Worm (Caenorhabditis elegans) whole organism, L3 larva: ENCODE measurements around the gene gst-9.
"Not testable (repeated sequence)": the region's sequence is repeated elsewhere in the genome, so short reads cannot be mapped to it uniquely, and the experiment has no call there.

Experiments used
- R02D3.7 ChIP-seq: fragments of 150-350 bp; optimal IDR thresholded peaks from 2 replicates; lab custom pipeline; 2014; ENCODE audit warnings: missing biosample characterization, missing genetic modification characterization
- ZK546.5 ChIP-seq: sonication (generic microtip); optimal IDR thresholded peaks from 2 replicates; lab custom pipeline; 2017; ENCODE audit warnings: missing biosample characterization, missing genetic modification characterization
- aly-2 ChIP-seq: fragments of 150-350 bp; optimal IDR thresholded peaks from 2 replicates; lab custom pipeline; 2014; ENCODE audit warnings: missing biosample characterization, missing genetic modification characterization
- ama-1 ChIP-seq: fragments of 150-350 bp; optimal IDR thresholded peaks from 2 replicates; lab custom pipeline; 2018
- ceh-16 ChIP-seq: sonication (generic microtip); optimal IDR thresholded peaks from 2 replicates; lab custom pipeline; 2017; ENCODE audit warnings: missing biosample characterization, missing genetic modification characterization
- ceh-82 ChIP-seq: fragments of 150-350 bp; optimal IDR thresholded peaks from 2 replicates; lab custom pipeline; 2014; ENCODE audit warnings: missing biosample characterization, missing genetic modification characterization
- ceh-9 ChIP-seq: sonication (generic microtip); optimal IDR thresholded peaks from 2 replicates; lab custom pipeline; 2018; ENCODE audit warnings: missing biosample characterization, missing genetic modification characterization
- egl-27 ChIP-seq: sonication (generic microtip); optimal IDR thresholded peaks from 4 replicates; lab custom pipeline; 2017; ENCODE audit warnings: missing biosample characterization, missing genetic modification reagents, missing genetic modification characterization
- egl-5 ChIP-seq: fragments of 150-350 bp; optimal IDR thresholded peaks from 2 replicates; lab custom pipeline; 2017; ENCODE audit warnings: missing biosample characterization, missing genetic modification reagents, missing genetic modification characterization, inconsistent platforms
- elt-1 ChIP-seq: fragments of 150-350 bp; optimal IDR thresholded peaks from 2 replicates; lab custom pipeline; 2014; ENCODE audit warnings: missing biosample characterization, missing genetic modification characterization
- elt-2 ChIP-seq: sonication (generic microtip); optimal IDR thresholded peaks from 2 replicates; lab custom pipeline; 2016; ENCODE audit warnings: missing genetic modification reagents, mild to moderate bottlenecking, missing genetic modification characterization, missing compliant biosample characterization
- eor-1 ChIP-seq, 2 experiments: fragments of 150-350 bp; optimal IDR thresholded peaks; 2 replicates each; lab custom pipeline; 2014 to 2018; ENCODE audit warnings: missing biosample characterization in 2 of 2, missing genetic modification characterization in 2 of 2
- fkh-10 ChIP-seq: sonication (generic microtip); optimal IDR thresholded peaks from 2 replicates; lab custom pipeline; 2017; ENCODE audit warnings: missing biosample characterization, missing genetic modification reagents, missing genetic modification characterization
- fos-1 ChIP-seq: fragments of 150-350 bp; optimal IDR thresholded peaks from 2 replicates; lab custom pipeline; 2014; ENCODE audit warnings: missing biosample characterization, missing genetic modification characterization
- jun-1 ChIP-seq: fragments of 150-350 bp; optimal IDR thresholded peaks from 2 replicates; lab custom pipeline; 2014; ENCODE audit warnings: missing biosample characterization, missing genetic modification reagents, missing genetic modification characterization
- lin-15B ChIP-seq: fragments of 150-350 bp; optimal IDR thresholded peaks from 2 replicates; lab custom pipeline; 2014; ENCODE audit warnings: missing biosample characterization, missing genetic modification characterization
- lin-39 ChIP-seq: fragments of 150-350 bp; optimal IDR thresholded peaks from 2 replicates; lab custom pipeline; 2018; ENCODE audit warnings: missing biosample characterization, missing genetic modification reagents, missing genetic modification characterization
- lsy-12 ChIP-seq: sonication (generic microtip); optimal IDR thresholded peaks from 2 replicates; lab custom pipeline; 2016; ENCODE audit warnings: mild to moderate bottlenecking, missing genetic modification characterization, missing compliant biosample characterization
- mdl-1 ChIP-seq: fragments of 150-350 bp; optimal IDR thresholded peaks from 2 replicates; lab custom pipeline; 2014; ENCODE audit warnings: missing biosample characterization, missing genetic modification characterization
- mml-1 ChIP-seq: fragments of 150-350 bp; sonication (generic microtip); optimal IDR thresholded peaks from 3 replicates; lab custom pipeline; 2014; ENCODE audit warnings: missing biosample characterization, missing genetic modification characterization
- nfya-1 ChIP-seq: sonication (generic microtip); optimal IDR thresholded peaks from 2 replicates; lab custom pipeline; 2017; ENCODE audit warnings: missing genetic modification characterization, mild to moderate bottlenecking, missing compliant biosample characterization, antibody characterized with exemption, moderate library complexity; ENCODE audit not compliant: insufficient read depth
- nhr-23 ChIP-seq: fragments of 150-350 bp; optimal IDR thresholded peaks from 2 replicates; lab custom pipeline; 2014; ENCODE audit warnings: missing biosample characterization, missing genetic modification reagents, missing genetic modification characterization
- nhr-237 ChIP-seq: fragments of 150-350 bp; optimal IDR thresholded peaks from 2 replicates; lab custom pipeline; 2014; ENCODE audit warnings: missing biosample characterization, missing genetic modification characterization
- nhr-25 ChIP-seq: sonication (generic microtip); optimal IDR thresholded peaks from 2 replicates; lab custom pipeline; 2017; ENCODE audit warnings: missing biosample characterization, missing genetic modification characterization
- nhr-43 ChIP-seq: sonication (generic microtip); optimal IDR thresholded peaks from 2 replicates; lab custom pipeline; 2016; ENCODE audit warnings: mild to moderate bottlenecking, missing genetic modification characterization, missing compliant biosample characterization; ENCODE audit not compliant: poor library complexity, severe bottlenecking
- nhr-77 ChIP-seq: fragments of 150-350 bp; optimal IDR thresholded peaks from 2 replicates; lab custom pipeline; 2014; ENCODE audit warnings: missing biosample characterization, missing genetic modification characterization
- pha-4 ChIP-seq: fragments of 150-350 bp; optimal IDR thresholded peaks from 2 replicates; lab custom pipeline; 2014; ENCODE audit warnings: missing biosample characterization, missing genetic modification reagents, missing genetic modification characterization
- pqm-1 ChIP-seq: fragments of 150-350 bp; optimal IDR thresholded peaks from 2 replicates; lab custom pipeline; 2017; ENCODE audit warnings: missing biosample characterization, missing genetic modification characterization, inconsistent platforms
- sea-2 ChIP-seq: fragments of 150-350 bp; sonication (generic microtip); optimal IDR thresholded peaks from 4 replicates; lab custom pipeline; 2014; ENCODE audit warnings: missing biosample characterization, missing genetic modification reagents, missing genetic modification characterization
- tbx-2 ChIP-seq: sonication (generic microtip); optimal IDR thresholded peaks from 2 replicates; lab custom pipeline; 2016; ENCODE audit warnings: mild to moderate bottlenecking, missing genetic modification characterization, missing compliant biosample characterization
- ztf-4 ChIP-seq: fragments of 150-350 bp; optimal IDR thresholded peaks from 2 replicates; lab custom pipeline; 2014; ENCODE audit warnings: missing biosample characterization, missing genetic modification characterization

gst-9 gene

ce11 chrII:4916462-4916861 lies 25.1 kb downstream of the gst-9 start, which contains the start of gene msp-31:
Gene msp-31 (minus strand): TSS chrII:4916562.
- not testable (repeated sequence) for TF ChIP-seq eor-1 (tag; optimal IDR thresholded peaks at IDR 0.05; lab: Kevin White, UChicago); egl-5 (tag; lab: Kevin White, UChicago); nfya-1 (tag; lab: Kevin White, UChicago)

- TF ChIP-seq mml-1, result no peak
- TF ChIP-seq nhr-25 (tag; lab: Kevin White, UChicago), result peak; percentile 32
- no peak for TF ChIP-seq fos-1 (tag; lab: Kevin White, UChicago)
Observed at ce11 chrII:4918501-4919021, 27.2 kb downstream of the gst-9 start.

- TF ChIP-seq nhr-77 (tag; lab: Kevin White, UChicago) (no peak), aly-2 (tag; lab: Kevin White, UChicago) (no peak), ceh-82 (no peak), elt-1 (tag; lab: Kevin White, UChicago) (no peak), nhr-25 (tag; lab: Kevin White, UChicago) (peak; percentile 11), tbx-2 (tag; lab: Kevin White, UChicago) (no peak), lin-15B (tag; lab: Kevin White, UChicago) (no peak), pqm-1 (peak; percentile 32), ama-1 (lab: Kevin White, UChicago) (no peak), R02D3.7 (no peak), nhr-23 (tag; lab: Kevin White, UChicago) (no peak), egl-27 (tag; lab: Kevin White, UChicago) (no peak), ztf-4 (tag; lab: Kevin White, UChicago) (no peak), nhr-43 (tag; lab: Kevin White, UChicago) (no peak), mdl-1 (tag; lab: Kevin White, UChicago) (no peak), elt-2 (tag; lab: Kevin White, UChicago) (peak; percentile 80), nfya-1 (tag; lab: Kevin White, UChicago) (no peak), pha-4 (no peak), lsy-12 (tag; lab: Kevin White, UChicago) (no peak)
- TF ChIP-seq, all 47 proteins: peak for 3
Observed at ce11 chrII:4920608-4921007, 29.2 kb downstream of the gst-9 start.

ce11 chrII:4924729-4925128 lies 33.3 kb downstream of the gst-9 start:
- TF ChIP-seq eor-1 (tag; optimal IDR thresholded peaks at IDR 0.05; lab: Kevin White, UChicago) (no peak), jun-1 (no peak), nhr-23 (tag; lab: Kevin White, UChicago) (no peak), ZK546.5 (tag; lab: Kevin White, UChicago) (no peak), pqm-1 (no peak), mdl-1 (tag; lab: Kevin White, UChicago) (no peak), pha-4 (no peak), lsy-12 (tag; lab: Kevin White, UChicago) (no peak), ceh-9 (no peak), fkh-10 (GFP tag; lab: Kevin White, UChicago) (no peak), nfya-1 (tag; lab: Kevin White, UChicago) (no peak), ceh-16 (tag; lab: Kevin White, UChicago) (no peak)
- TF ChIP-seq, all 47 proteins: peak for 0

- TF ChIP-seq ztf-4 (tag; lab: Kevin White, UChicago), result no peak
- no peak for TF ChIP-seq nhr-237
- TF ChIP-seq pha-4, result peak; percentile 74
- no peak for TF ChIP-seq sea-2
- peak; percentile 96 for TF ChIP-seq pqm-1
- TF ChIP-seq nhr-25 (tag; lab: Kevin White, UChicago), result no peak
- TF ChIP-seq aly-2 (tag; lab: Kevin White, UChicago), result no peak
- TF ChIP-seq elt-2 (tag; lab: Kevin White, UChicago), result peak; percentile 100
- TF ChIP-seq elt-1 (tag; lab: Kevin White, UChicago), result no peak
- TF ChIP-seq lin-39, result no peak
- TF ChIP-seq jun-1, result peak; percentile 76
Observed at ce11 chrII:4925198-4925764, 33.9 kb downstream of the gst-9 start, which contains the start of gene aagr-2. Gene aagr-2 (minus strand): TSS chrII:4925248.
